Worm (Caenorhabditis elegans) whole organism, L4 larva: ENCODE results near the gene nfu-1.
A peak's percentile ranks its signal among the peaks of the same experiment; 100 is the strongest.

Source experiments
- D1046.2 ChIP-seq: fragments of 200-800 bp; sonication (Bioruptor generic); IDR thresholded peaks from 2 replicates; pipeline ENCODE4 v1.3.6; 2022; ENCODE audit warnings: missing genetic modification characterization, missing compliant biosample characterization
- F26F4.8 ChIP-seq: fragments of 200-800 bp; sonication (Bioruptor generic); conservative IDR thresholded peaks from 2 replicates; pipeline ENCODE4 v1.3.6; 2022; ENCODE audit warnings: missing genetic modification characterization, missing compliant biosample characterization
- F44E2.7 ChIP-seq: fragments of 200-800 bp; sonication (Bioruptor generic); IDR thresholded peaks from 2 replicates; pipeline ENCODE4 v2.1.2; 2022; ENCODE audit warnings: missing genetic modification characterization, missing compliant biosample characterization
- T26A8.4 ChIP-seq: fragments of 200-800 bp; sonication (Bioruptor generic); IDR thresholded peaks from 2 replicates; pipeline ENCODE4 v1.3.6; 2022; ENCODE audit warnings: missing genetic modification characterization, missing compliant biosample characterization
- Y75B8A.6 ChIP-seq: fragments of 200-800 bp; sonication (Bioruptor generic); IDR thresholded peaks from 2 replicates; pipeline ENCODE4 v1.3.6; 2022; ENCODE audit warnings: missing genetic modification reagents, missing genetic modification characterization, missing compliant biosample characterization
- ZK546.5 ChIP-seq, 2 experiments: sonication (generic microtip); optimal IDR thresholded peaks; 2 replicates each; lab custom pipeline; 2017; ENCODE audit warnings: missing biosample characterization in 2 of 2, missing genetic modification characterization in 2 of 2
- aly-2 ChIP-seq: sonication (generic microtip); optimal IDR thresholded peaks from 2 replicates; lab custom pipeline; 2018; ENCODE audit warnings: missing biosample characterization, missing genetic modification characterization
- ceh-62 ChIP-seq: sonication (generic microtip); optimal IDR thresholded peaks from 2 replicates; lab custom pipeline; 2017; ENCODE audit warnings: missing biosample characterization, missing genetic modification characterization
- daf-12 ChIP-seq: fragments of 150-350 bp; optimal IDR thresholded peaks from 2 replicates; lab custom pipeline; 2014; ENCODE audit warnings: missing biosample characterization, missing genetic modification reagents, missing genetic modification characterization
- dmd-6 ChIP-seq: fragments of 200-800 bp; sonication (Bioruptor generic); IDR thresholded peaks from 2 replicates; pipeline ENCODE4 v1.3.6; 2022; ENCODE audit warnings: missing genetic modification reagents, missing genetic modification characterization, missing compliant biosample characterization
- dmd-8 ChIP-seq: fragments of 200-800 bp; sonication (Bioruptor generic); IDR thresholded peaks from 2 replicates; pipeline ENCODE4 v1.3.6; 2022; ENCODE audit warnings: missing genetic modification characterization, missing compliant biosample characterization
- dpl-1 ChIP-seq: fragments of 150-350 bp; optimal IDR thresholded peaks from 2 replicates; lab custom pipeline; 2014; ENCODE audit warnings: missing biosample characterization, missing genetic modification reagents, missing genetic modification characterization
- duxl-1 ChIP-seq: sonication (generic microtip); optimal IDR thresholded peaks from 2 replicates; lab custom pipeline; 2016; ENCODE audit warnings: mild to moderate bottlenecking, missing genetic modification characterization, moderate library complexity, missing compliant biosample characterization; ENCODE audit not compliant: poor library complexity
- egl-27 ChIP-seq: sonication (generic microtip); optimal IDR thresholded peaks from 3 replicates; lab custom pipeline; 2017; ENCODE audit warnings: missing biosample characterization, missing genetic modification reagents, missing genetic modification characterization
- gei-8 ChIP-seq: fragments of 200-800 bp; sonication (Bioruptor generic); optimal IDR thresholded peaks from 2 replicates; lab custom pipeline; 2018; ENCODE audit warnings: mild to moderate bottlenecking, missing genetic modification characterization, missing compliant biosample characterization
- hif-1 ChIP-seq, 2 experiments: sonication (generic microtip); optimal IDR thresholded peaks; 2 replicates each; lab custom pipeline; 2016 to 2017; ENCODE audit warnings: missing compliant biosample characterization in 2 of 2, missing genetic modification characterization in 2 of 2, missing genetic modification reagents in 2 of 2, missing genotype in 2 of 2, mild to moderate bottlenecking in 1 of 2
- hlh-30 ChIP-seq: sonication (generic microtip); optimal IDR thresholded peaks from 2 replicates; lab custom pipeline; 2017; ENCODE audit warnings: antibody characterized with exemption, mild to moderate bottlenecking, missing genetic modification characterization, missing compliant biosample characterization; ENCODE audit not compliant: insufficient read depth
- hmg-1.1 ChIP-seq: fragments of 200-800 bp; sonication (Bioruptor generic); IDR thresholded peaks from 2 replicates; pipeline ENCODE4 v1.3.6; 2022; ENCODE audit warnings: missing genetic modification reagents, missing genetic modification characterization, missing compliant biosample characterization
- lin-13 ChIP-seq: fragments of 150-350 bp; optimal IDR thresholded peaks from 2 replicates; lab custom pipeline; 2014; ENCODE audit warnings: missing biosample characterization, missing genetic modification reagents, missing genetic modification characterization
- lin-29 ChIP-seq: fragments of 200-800 bp; sonication (Bioruptor generic); IDR thresholded peaks from 2 replicates; pipeline ENCODE4 v1.3.6; 2022; ENCODE audit warnings: missing genetic modification reagents, missing genetic modification characterization, missing compliant biosample characterization
- lin-39 ChIP-seq: fragments of 150-350 bp; optimal IDR thresholded peaks from 2 replicates; lab custom pipeline; 2014; ENCODE audit warnings: missing biosample characterization, missing genetic modification reagents, missing genetic modification characterization
- lir-3 ChIP-seq: sonication (generic microtip); optimal IDR thresholded peaks from 2 replicates; lab custom pipeline; 2016; ENCODE audit warnings: mild to moderate bottlenecking, missing genetic modification characterization, missing compliant biosample characterization
- lsy-2 ChIP-seq, 2 experiments: fragments of 150-350 bp in 1 of 2; sonication (generic microtip) in 1 of 2; optimal IDR thresholded peaks; 2 replicates each; lab custom pipeline; 2014 to 2017; ENCODE audit warnings: missing biosample characterization in 2 of 2, missing genetic modification characterization in 2 of 2
- madf-5 ChIP-seq, 2 experiments: fragments of 200-800 bp; sonication (Bioruptor generic); IDR thresholded peaks; 2 replicates each; pipeline ENCODE4 v1.3.6; 2022; ENCODE audit warnings: missing compliant biosample characterization in 2 of 2, missing genetic modification characterization in 2 of 2
- madf-9 ChIP-seq: fragments of 200-800 bp; sonication (Bioruptor generic); conservative IDR thresholded peaks from 2 replicates; pipeline ENCODE4 v1.3.6; 2022; ENCODE audit warnings: missing genetic modification reagents, missing genetic modification characterization, missing compliant biosample characterization
- mdl-1 ChIP-seq, 2 experiments: fragments of 150-350 bp in 1 of 2; sonication (generic microtip) in 1 of 2; optimal IDR thresholded peaks; 2 replicates each; lab custom pipeline; 2014 to 2017; ENCODE audit warnings: missing biosample characterization in 2 of 2, missing genetic modification characterization in 2 of 2
- nhr-10 ChIP-seq: fragments of 150-350 bp; optimal IDR thresholded peaks from 2 replicates; lab custom pipeline; 2014; ENCODE audit warnings: missing biosample characterization, missing genetic modification characterization
- nhr-111 ChIP-seq: fragments of 200-800 bp; sonication (Bioruptor generic); optimal IDR thresholded peaks from 2 replicates; lab custom pipeline; 2018; ENCODE audit warnings: mild to moderate bottlenecking, missing genetic modification characterization, missing compliant biosample characterization
- nhr-28 ChIP-seq: fragments of 150-350 bp; optimal IDR thresholded peaks from 2 replicates; lab custom pipeline; 2014; ENCODE audit warnings: missing biosample characterization, missing genetic modification characterization
- nhr-42 ChIP-seq: fragments of 200-800 bp; sonication (Bioruptor generic); IDR thresholded peaks from 2 replicates; pipeline ENCODE4 v1.3.6; 2022; ENCODE audit warnings: missing genetic modification characterization, missing compliant biosample characterization
- nhr-6 ChIP-seq: fragments of 150-350 bp; optimal IDR thresholded peaks from 2 replicates; lab custom pipeline; 2014; ENCODE audit warnings: missing biosample characterization, missing genetic modification characterization
- nhr-77 ChIP-seq: fragments of 150-350 bp; optimal IDR thresholded peaks from 2 replicates; lab custom pipeline; 2014; ENCODE audit warnings: missing biosample characterization, missing genetic modification characterization
- rbr-2 ChIP-seq: sonication (generic microtip); optimal IDR thresholded peaks from 2 replicates; lab custom pipeline; 2016; ENCODE audit warnings: missing genotype, missing genetic modification characterization, missing compliant biosample characterization
- saeg-2 ChIP-seq: fragments of 200-800 bp; sonication (Bioruptor generic); IDR thresholded peaks from 2 replicates; pipeline ENCODE4 v1.3.6; 2022; ENCODE audit warnings: missing genetic modification reagents, missing genetic modification characterization, missing compliant biosample characterization
- sdz-12 ChIP-seq: fragments of 200-800 bp; sonication (Bioruptor generic); optimal IDR thresholded peaks from 2 replicates; lab custom pipeline; 2018; ENCODE audit warnings: mild to moderate bottlenecking, missing genetic modification characterization, missing compliant biosample characterization
- set-16 ChIP-seq: fragments of 200-800 bp; sonication (Bioruptor generic); IDR thresholded peaks from 2 replicates; pipeline ENCODE4 v1.3.6; 2022; ENCODE audit warnings: missing genetic modification reagents, missing genetic modification characterization, missing compliant biosample characterization
- spr-1 ChIP-seq: sonication (generic microtip); optimal IDR thresholded peaks from 2 replicates; lab custom pipeline; 2016; ENCODE audit warnings: mild to moderate bottlenecking, missing genetic modification characterization, missing compliant biosample characterization
- spr-3 ChIP-seq: fragments of 200-800 bp; sonication (Bioruptor generic); optimal IDR thresholded peaks from 2 replicates; lab custom pipeline; 2018; ENCODE audit warnings: mild to moderate bottlenecking, missing genetic modification characterization, missing compliant biosample characterization
- unc-130 ChIP-seq: sonication (generic microtip); optimal IDR thresholded peaks from 2 replicates; lab custom pipeline; 2016; ENCODE audit warnings: missing genetic modification reagents, missing genetic modification characterization, missing compliant biosample characterization
- unc-62 ChIP-seq, 3 experiments: fragments of 150-350 bp in 1 of 3; sonication (generic microtip); optimal IDR thresholded peaks in 2 of 3; peaks in 1 of 3; 1 replicate in 1 of 3; 2 replicates in 2 of 3; lab custom pipeline; 2014 to 2017; ENCODE audit warnings: missing biosample characterization in 3 of 3, missing genetic modification characterization in 3 of 3, missing genetic modification reagents in 3 of 3, missing genotype in 1 of 3
- vab-7 ChIP-seq: fragments of 200-800 bp; sonication (Bioruptor generic); IDR thresholded peaks from 2 replicates; pipeline ENCODE4 v1.3.6; 2022; ENCODE audit warnings: missing genetic modification reagents, missing genetic modification characterization, missing compliant biosample characterization
- zag-1 ChIP-seq: fragments of 150-350 bp; optimal IDR thresholded peaks from 2 replicates; lab custom pipeline; 2014; ENCODE audit warnings: missing biosample characterization, missing genetic modification characterization
- zfp-3 ChIP-seq: fragments of 200-800 bp; sonication (Bioruptor generic); conservative IDR thresholded peaks from 2 replicates; pipeline ENCODE4 v1.3.6; 2022; ENCODE audit warnings: missing genetic modification reagents, missing genetic modification characterization, missing compliant biosample characterization
- zip-11 ChIP-seq: fragments of 200-800 bp; sonication (Bioruptor generic); IDR thresholded peaks from 2 replicates; pipeline ENCODE4 v1.3.6; 2022; ENCODE audit warnings: missing genetic modification characterization, missing compliant biosample characterization
- zip-2 ChIP-seq: fragments of 150-350 bp; optimal IDR thresholded peaks from 2 replicates; lab custom pipeline; 2014; ENCODE audit warnings: missing biosample characterization, missing genetic modification characterization
- ztf-11 ChIP-seq: fragments of 150-350 bp; optimal IDR thresholded peaks from 2 replicates; lab custom pipeline; 2014; ENCODE audit warnings: missing biosample characterization, missing genetic modification characterization

Gene nfu-1

DNA sequence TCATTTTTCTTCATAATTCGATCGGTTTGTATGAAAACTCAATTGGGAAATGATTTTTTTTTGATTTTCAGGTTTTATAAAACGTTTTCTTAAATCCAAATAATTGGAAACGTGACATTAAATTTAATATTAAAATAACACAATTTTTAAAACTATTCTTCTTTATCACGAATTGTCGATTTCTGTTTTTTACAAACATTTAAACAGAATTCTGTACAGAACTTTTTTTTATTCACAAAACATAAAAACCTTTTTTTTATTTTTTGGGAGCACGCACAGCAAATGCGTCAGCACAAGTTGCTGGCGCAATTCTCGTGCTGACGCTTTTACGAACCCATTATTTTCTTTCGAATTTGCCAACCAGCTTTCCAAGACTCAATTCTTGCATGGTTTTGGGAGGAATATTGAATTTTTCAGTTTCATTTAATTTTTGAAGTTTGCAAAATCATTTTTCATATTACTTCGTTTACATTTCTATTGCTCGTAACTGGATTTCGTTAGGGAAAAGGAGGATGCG lies 13.4 kb upstream of the nfu-1 start, which contains the start of gene mpz-5 (continued):
- TF ChIP-seq dmd-6 (GFP tag; lab: Robert Waterston, UW), result peak; percentile 59
- peak; percentile 44 for TF ChIP-seq nhr-28
- 0 out of 2 replicates have a peak, but pooled peaks have one; percentile 26 for TF ChIP-seq lin-29 (GFP tag; lab: Robert Waterston, UW)
- peak; percentile 40; the same call in 1 of the 2 replicates for TF ChIP-seq T26A8.4 (GFP tag; lab: Robert Waterston, UW)
- no peak for TF ChIP-seq spr-3 (GFP tag; lab: Kevin White, UChicago)
- TF ChIP-seq nhr-6 (tag; lab: Kevin White, UChicago), result peak; percentile 17
- TF ChIP-seq dpl-1 (GFP tag; lab: Kevin White, UChicago), result peak; percentile 71
- peak; percentile 61; the same call in 1 of the 2 replicates for TF ChIP-seq hmg-1.1 (GFP tag; lab: Robert Waterston, UW)
- TF ChIP-seq rbr-2 (tag; lab: Kevin White, UChicago), result peak; percentile 75
- peak in 1 of 2 experiments; percentile 89 for TF ChIP-seq lsy-2 (tag; optimal IDR thresholded peaks at IDR 0.05; lab: Kevin White, UChicago)
- TF ChIP-seq, all 104 proteins: peak for 33

DNA sequence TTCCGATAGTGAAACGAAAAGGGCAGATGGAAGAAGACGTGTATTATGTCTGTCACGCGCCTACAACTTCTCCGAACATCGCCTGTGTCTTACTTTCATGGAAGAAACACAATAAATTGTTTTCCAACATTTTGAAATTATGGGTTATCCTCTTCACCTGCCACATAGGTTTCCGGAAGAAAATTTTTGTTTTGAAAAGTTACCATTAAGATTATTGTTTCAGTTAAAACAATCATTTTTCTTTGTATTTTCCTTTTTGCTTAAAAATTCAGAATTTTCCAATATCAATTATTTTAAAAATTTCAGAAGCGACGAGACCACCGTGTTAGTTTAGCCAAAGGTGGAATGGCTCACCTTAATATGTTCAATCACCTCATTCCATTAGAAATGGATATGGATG lies 12.6 kb upstream of the nfu-1 start, which contains the start of gene mask-1:
Gene mask-1, plus strand, starts transcription at position 301 of the 400 bp plus-strand sequence.
- TF ChIP-seq madf-5 (GFP tag; IDR thresholded peaks at IDR 0.05; lab: Robert Waterston, UW) (no peak), madf-9 (GFP tag; lab: Robert Waterston, UW) (no peak), hif-1 (tag; optimal IDR thresholded peaks at IDR 0.05; lab: Kevin White, UChicago) (no peak), lin-13 (GFP tag; lab: Kevin White, UChicago) (no peak), aly-2 (no peak), nhr-42 (no peak), zip-11 (GFP tag; lab: Robert Waterston, UW) (no peak), unc-130 (GFP tag; lab: Kevin White, UChicago) (no peak), ZK546.5 (tag; optimal IDR thresholded peaks at IDR 0.05; lab: Kevin White, UChicago) (no peak), ceh-62 (tag; lab: Kevin White, UChicago) (no peak), D1046.2 (GFP tag; lab: Robert Waterston, UW) (no peak), sdz-12 (GFP tag; lab: Kevin White, UChicago) (no peak), zip-2 (tag; lab: Kevin White, UChicago) (no peak), zag-1 (tag; lab: Kevin White, UChicago) (no peak), dmd-8 (GFP tag; lab: Robert Waterston, UW) (no peak), Y75B8A.6 (no peak), lin-39 (tag; lab: Kevin White, UChicago) (no peak), nhr-6 (tag; lab: Kevin White, UChicago) (no peak), lir-3 (tag; lab: Kevin White, UChicago) (no peak), ztf-11 (no peak)

DNA sequence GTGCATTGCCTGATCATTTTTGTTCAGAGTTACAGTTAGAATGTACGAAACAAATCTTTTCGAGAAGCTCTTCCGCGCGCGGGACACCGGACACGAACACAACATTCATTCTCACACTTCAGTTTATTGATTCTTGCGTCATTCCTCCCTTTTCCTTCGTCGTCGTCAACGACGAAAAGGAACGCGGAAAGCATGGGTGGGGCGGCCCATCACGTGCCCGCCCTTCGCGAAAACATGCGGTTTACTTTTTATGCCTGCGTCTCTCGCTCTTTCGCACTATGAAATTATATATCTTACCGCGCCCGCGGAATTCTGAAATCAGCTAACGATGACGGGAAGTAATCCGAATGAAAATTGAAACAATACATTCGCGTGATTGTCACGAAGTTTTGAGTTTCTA lies 6.6 kb upstream of the nfu-1 start:
- no peak for TF ChIP-seq F44E2.7
- no peak for TF ChIP-seq daf-12
- no peak for TF ChIP-seq duxl-1
- 0 out of 2 replicates have a peak, but pooled peaks have one; percentile 11 for TF ChIP-seq saeg-2 (GFP tag; lab: Robert Waterston, UW)
- TF ChIP-seq vab-7 (GFP tag; lab: Robert Waterston, UW), result no peak
- TF ChIP-seq nhr-10 (tag; lab: Kevin White, UChicago), result no peak
- TF ChIP-seq F26F4.8 (GFP tag; lab: Robert Waterston, UW), result 0 out of 2 replicates have a peak, but pooled peaks have one; percentile 4
- no peak for TF ChIP-seq egl-27 (tag; lab: Kevin White, UChicago)
- peak in 1 of 2 experiments; percentile 52 for TF ChIP-seq hif-1 (tag; optimal IDR thresholded peaks at IDR 0.05; lab: Kevin White, UChicago)
- peak; percentile 31 for TF ChIP-seq nhr-28
- no peak for TF ChIP-seq zfp-3
- TF ChIP-seq nhr-77 (tag; lab: Kevin White, UChicago), result no peak
- peak; percentile 98 for TF ChIP-seq hlh-30 (tag; lab: Kevin White, UChicago)
- peak in 1 of 2 experiments; percentile 96 for TF ChIP-seq unc-62 (GFP tag; optimal IDR thresholded peaks at IDR 0.05 in 1 of 2; lab: Kevin White, UChicago)
- TF ChIP-seq unc-62 (tag; optimal IDR thresholded peaks at IDR 0.05; lab: Kevin White, UChicago), result no peak
- peak; percentile 46 for TF ChIP-seq rbr-2 (tag; lab: Kevin White, UChicago)
- TF ChIP-seq set-16, result no peak
- peak; percentile 51 for TF ChIP-seq dmd-6 (GFP tag; lab: Robert Waterston, UW)
- TF ChIP-seq mdl-1 (tag; optimal IDR thresholded peaks at IDR 0.05; lab: Kevin White, UChicago), result peak; percentile 57 to 89
- no peak for TF ChIP-seq nhr-111
- no peak for TF ChIP-seq gei-8
- TF ChIP-seq spr-1, result peak; percentile 46
- no peak for TF ChIP-seq dmd-8 (GFP tag; lab: Robert Waterston, UW)
